Fruit fly (Drosophila melanogaster) whole organism, embryonic: ENCODE measurements around the gene CG14227.
A peak's percentile ranks its signal among the peaks of the same experiment; 100 is the strongest.

Source experiments
- B-H2 ChIP-seq: fragments of 200-800 bp; sonication (Bioruptor generic); optimal IDR thresholded peaks from 2 replicates; lab custom pipeline; 2018; ENCODE audit warnings: missing biosample characterization, mild to moderate bottlenecking, missing genetic modification characterization
- BEAF-32 ChIP-seq: fragments of 200-800 bp; sonication (Bioruptor generic); optimal IDR thresholded peaks from 3 replicates; lab custom pipeline; 2017; ENCODE audit warnings: missing biosample characterization, missing genetic modification characterization, mild to moderate bottlenecking, moderate library complexity, missing genetic modification reagents
- Bdp1 ChIP-seq: fragments of 200-800 bp; sonication (Bioruptor generic); optimal IDR thresholded peaks from 3 replicates; lab custom pipeline; 2016; ENCODE audit warnings: missing biosample characterization, missing genetic modification characterization
- Bteb2 ChIP-seq: fragments of 200-800 bp; sonication (Bioruptor generic); optimal IDR thresholded peaks from 2 replicates; lab custom pipeline; 2016; ENCODE audit warnings: missing biosample characterization, missing genetic modification characterization
- CG10654 ChIP-seq: fragments of 200-800 bp; sonication (Bioruptor generic); optimal IDR thresholded peaks from 2 replicates; lab custom pipeline; 2016; ENCODE audit warnings: missing biosample characterization, missing genetic modification characterization
- CG11085 ChIP-seq: fragments of 200-800 bp; sonication (Bioruptor generic); IDR thresholded peaks from 2 replicates; pipeline ENCODE4 v1.3.6; 2022; ENCODE audit warnings: missing biosample characterization, missing genetic modification characterization
- CG11398 ChIP-seq: fragments of 200-800 bp; sonication (Bioruptor generic); optimal IDR thresholded peaks from 2 replicates; lab custom pipeline; 2016; ENCODE audit warnings: missing biosample characterization, missing genetic modification characterization
- CG12942 ChIP-seq: fragments of 200-800 bp; sonication (Bioruptor generic); optimal IDR thresholded peaks from 3 replicates; lab custom pipeline; 2016; ENCODE audit warnings: missing biosample characterization, missing genetic modification characterization
- CG13894 ChIP-seq: fragments of 200-800 bp; sonication (Bioruptor generic); optimal IDR thresholded peaks from 3 replicates; lab custom pipeline; 2018; ENCODE audit warnings: missing biosample characterization, mild to moderate bottlenecking, missing genetic modification characterization, moderate library complexity
- CG14667 ChIP-seq: fragments of 200-800 bp; sonication (Bioruptor generic); IDR thresholded peaks from 2 replicates; pipeline ENCODE4 v1.3.6; 2022; ENCODE audit warnings: missing biosample characterization, missing genetic modification characterization
- CG15696 ChIP-seq: fragments of 200-800 bp; sonication (Bioruptor generic); optimal IDR thresholded peaks from 2 replicates; lab custom pipeline; 2019; ENCODE audit warnings: missing biosample characterization, mild to moderate bottlenecking, missing genetic modification characterization, moderate library complexity
- CG16863 ChIP-seq: fragments of 200-800 bp; sonication (Bioruptor generic); optimal IDR thresholded peaks from 3 replicates; lab custom pipeline; 2016; ENCODE audit warnings: missing biosample characterization, missing genetic modification characterization
- CG31441 ChIP-seq: fragments of 200-800 bp; sonication (Bioruptor generic); IDR thresholded peaks from 2 replicates; pipeline ENCODE4 v1.3.6; 2022; ENCODE audit warnings: missing biosample characterization, missing genetic modification characterization
- CG3407 ChIP-seq: fragments of 200-800 bp; sonication (Bioruptor generic); optimal IDR thresholded peaks from 2 replicates; lab custom pipeline; 2018; ENCODE audit warnings: missing biosample characterization, mild to moderate bottlenecking, missing genetic modification characterization
- CG7745 ChIP-seq: fragments of 200-800 bp; sonication (Bioruptor generic); optimal IDR thresholded peaks from 2 replicates; lab custom pipeline; 2018; ENCODE audit warnings: missing biosample characterization, mild to moderate bottlenecking, missing genetic modification characterization, moderate library complexity
- CG9727 ChIP-seq: fragments of 200-800 bp; sonication (Bioruptor generic); optimal IDR thresholded peaks from 3 replicates; lab custom pipeline; 2017; ENCODE audit warnings: missing biosample characterization, mild to moderate bottlenecking, missing genetic modification characterization
- CkIIα-i1 ChIP-seq: fragments of 200-800 bp; sonication (Bioruptor generic); IDR thresholded peaks from 2 replicates; pipeline ENCODE4 v1.3.6; 2022; ENCODE audit warnings: missing biosample characterization, missing genetic modification characterization
- D ChIP-seq, 2 experiments: fragments of 200-800 bp in 1 of 2; fragments of >200 bp in 1 of 2; sonication (Bioruptor generic) in 1 of 2; optimal IDR thresholded peaks; 2 replicates in 1 of 2; 3 replicates in 1 of 2; lab custom pipeline; 2017; ENCODE audit warnings: mild to moderate bottlenecking in 1 of 2, missing biosample characterization in 1 of 2, missing genetic modification characterization in 1 of 2, missing genetic modification reagents in 1 of 2
- D19A ChIP-seq: fragments of 200-800 bp; optimal IDR thresholded peaks from 3 replicates; lab custom pipeline; 2019; ENCODE audit warnings: missing biosample characterization, mild to moderate bottlenecking, missing genetic modification characterization, moderate library complexity
- Deaf1 ChIP-seq: fragments of 200-800 bp; optimal IDR thresholded peaks from 3 replicates; lab custom pipeline; 2019; ENCODE audit warnings: missing biosample characterization, mild to moderate bottlenecking, missing genetic modification characterization, moderate library complexity
- Dip3 ChIP-seq: fragments of 200-800 bp; sonication (Bioruptor generic); optimal IDR thresholded peaks from 3 replicates; lab custom pipeline; 2016; ENCODE audit warnings: missing biosample characterization, missing genetic modification characterization
- Doc2 ChIP-seq: fragments of 200-800 bp; sonication (Bioruptor generic); IDR thresholded peaks from 2 replicates; pipeline ENCODE4 v1.3.6; 2022; ENCODE audit warnings: missing biosample characterization, missing genetic modification characterization
- Ets97D ChIP-seq: fragments of 200-800 bp; sonication (Bioruptor generic); optimal IDR thresholded peaks from 3 replicates; lab custom pipeline; 2016; ENCODE audit warnings: missing biosample characterization, missing genetic modification characterization
- Hand ChIP-seq: fragments of 200-800 bp; sonication (Bioruptor generic); optimal IDR thresholded peaks from 2 replicates; lab custom pipeline; 2017; ENCODE audit warnings: mild to moderate bottlenecking, missing biosample characterization, missing genetic modification reagents, missing genetic modification characterization
- HmgZ ChIP-seq: fragments of 200-800 bp; sonication (Bioruptor generic); optimal IDR thresholded peaks from 2 replicates; lab custom pipeline; 2018; ENCODE audit warnings: missing biosample characterization, mild to moderate bottlenecking, missing genetic modification characterization
- Hr3 ChIP-seq: fragments of 200-800 bp; sonication (Bioruptor generic); optimal IDR thresholded peaks from 3 replicates; lab custom pipeline; 2016; ENCODE audit warnings: missing biosample characterization, missing genetic modification characterization
- Lpt ChIP-seq: fragments of >200 bp; optimal IDR thresholded peaks from 2 replicates; lab custom pipeline; 2018; ENCODE audit warnings: missing biosample characterization, missing genetic modification characterization
- NFAT ChIP-seq: fragments of 200-800 bp; sonication (Bioruptor generic); IDR thresholded peaks from 2 replicates; pipeline ENCODE4 v1.3.6; 2022; ENCODE audit warnings: missing biosample characterization, missing genetic modification characterization
- Opbp ChIP-seq: fragments of 200-800 bp; sonication (Bioruptor generic); IDR thresholded peaks from 3 replicates; pipeline ENCODE4 v1.3.6; 2022; ENCODE audit warnings: missing biosample characterization, missing genetic modification characterization; ENCODE audit not compliant: partially characterized antibody
- Poxn ChIP-seq: fragments of 200-800 bp; sonication (Bioruptor generic); IDR thresholded peaks from 2 replicates; pipeline ENCODE4 v1.3.6; 2022; ENCODE audit warnings: missing biosample characterization, missing genetic modification characterization
- Six4 ChIP-seq: fragments of 200-800 bp; sonication (Bioruptor generic); optimal IDR thresholded peaks from 2 replicates; lab custom pipeline; 2016; ENCODE audit warnings: missing biosample characterization, missing genetic modification characterization
- Sry-β ChIP-seq: fragments of 200-800 bp; sonication (Bioruptor generic); optimal IDR thresholded peaks from 2 replicates; lab custom pipeline; 2018; ENCODE audit warnings: missing biosample characterization, mild to moderate bottlenecking, missing genetic modification characterization, moderate library complexity
- Usf ChIP-seq: fragments of 200-800 bp; sonication (Bioruptor generic); optimal IDR thresholded peaks from 2 replicates; lab custom pipeline; 2017; ENCODE audit warnings: missing genotype, missing biosample characterization, missing genetic modification characterization
- Vsx1 ChIP-seq: fragments of 200-800 bp; sonication (Bioruptor generic); optimal IDR thresholded peaks from 2 replicates; lab custom pipeline; 2017; ENCODE audit warnings: missing biosample characterization, mild to moderate bottlenecking, missing genetic modification characterization, missing genetic modification reagents
- abd-A ChIP-seq: fragments of 200-800 bp; sonication (Bioruptor generic); optimal IDR thresholded peaks from 3 replicates; lab custom pipeline; 2019; ENCODE audit warnings: missing biosample characterization, mild to moderate bottlenecking, missing genetic modification characterization, moderate library complexity
- bsh ChIP-seq, 2 experiments: fragments of 200-800 bp; sonication (Bioruptor generic); optimal IDR thresholded peaks; 2 replicates each; lab custom pipeline; 2017 to 2018; ENCODE audit warnings: mild to moderate bottlenecking in 2 of 2, missing biosample characterization in 2 of 2, missing genetic modification characterization in 2 of 2, moderate library complexity in 1 of 2
- corto ChIP-seq: fragments of 200-800 bp; sonication (Bioruptor generic); optimal IDR thresholded peaks from 2 replicates; lab custom pipeline; 2016; ENCODE audit warnings: missing biosample characterization, mild to moderate bottlenecking, missing genetic modification characterization, moderate library complexity
- crol ChIP-seq: fragments of 200-800 bp; sonication (Bioruptor generic); IDR thresholded peaks from 2 replicates; pipeline ENCODE4 v1.3.6; 2022; ENCODE audit warnings: missing biosample characterization, missing genetic modification characterization
- dmrt99B ChIP-seq: fragments of 200-800 bp; sonication (Bioruptor generic); optimal IDR thresholded peaks from 2 replicates; lab custom pipeline; 2018; ENCODE audit warnings: missing biosample characterization, mild to moderate bottlenecking, missing genetic modification characterization, moderate library complexity
- fd102C ChIP-seq: fragments of 200-800 bp; sonication (Bioruptor generic); optimal IDR thresholded peaks from 2 replicates; lab custom pipeline; 2018; ENCODE audit warnings: missing biosample characterization, mild to moderate bottlenecking, missing genetic modification characterization, moderate library complexity
- fru ChIP-seq: fragments of >200 bp; optimal IDR thresholded peaks from 2 replicates; lab custom pipeline; 2017
- grn ChIP-seq: fragments of 200-800 bp; sonication (Bioruptor generic); optimal IDR thresholded peaks from 3 replicates; lab custom pipeline; 2017; ENCODE audit warnings: missing biosample characterization, missing genetic modification characterization
- h ChIP-seq: fragments of >200 bp; optimal IDR thresholded peaks from 2 replicates; lab custom pipeline; 2017
- mirr ChIP-seq: fragments of 200-800 bp; sonication (Bioruptor generic); optimal IDR thresholded peaks from 3 replicates; lab custom pipeline; 2018; ENCODE audit warnings: missing biosample characterization, mild to moderate bottlenecking, missing genetic modification characterization
- pros ChIP-seq: fragments of 200-800 bp; sonication (Bioruptor generic); optimal IDR thresholded peaks from 3 replicates; lab custom pipeline; 2019; ENCODE audit warnings: missing biosample characterization, mild to moderate bottlenecking, missing genetic modification characterization, moderate library complexity
- psq ChIP-seq: fragments of 200-800 bp; sonication (Bioruptor generic); optimal IDR thresholded peaks from 2 replicates; lab custom pipeline; 2017; ENCODE audit warnings: missing biosample characterization, missing genetic modification characterization
- slbo ChIP-seq: fragments of 200-800 bp; sonication (Bioruptor generic); IDR thresholded peaks from 2 replicates; pipeline ENCODE4 v1.3.6; 2022; ENCODE audit warnings: missing biosample characterization, missing genetic modification characterization
- slou ChIP-seq: fragments of 200-800 bp; sonication (Bioruptor generic); optimal IDR thresholded peaks from 3 replicates; lab custom pipeline; 2016; ENCODE audit warnings: missing biosample characterization, missing genetic modification characterization
- sob ChIP-seq: fragments of 200-800 bp; sonication (Bioruptor generic); IDR thresholded peaks from 2 replicates; pipeline ENCODE4 v1.3.6; 2022; ENCODE audit warnings: missing biosample characterization, missing genetic modification characterization
- trh ChIP-seq: fragments of 200-800 bp; sonication (Bioruptor generic); optimal IDR thresholded peaks from 2 replicates; lab custom pipeline; 2016; ENCODE audit warnings: missing biosample characterization, missing genetic modification characterization
- wor ChIP-seq: fragments of 200-800 bp; sonication (Bioruptor generic); IDR thresholded peaks from 2 replicates; pipeline ENCODE4 v1.3.6; 2022; ENCODE audit warnings: missing biosample characterization, missing genetic modification characterization

The CG14227 gene

DNA sequence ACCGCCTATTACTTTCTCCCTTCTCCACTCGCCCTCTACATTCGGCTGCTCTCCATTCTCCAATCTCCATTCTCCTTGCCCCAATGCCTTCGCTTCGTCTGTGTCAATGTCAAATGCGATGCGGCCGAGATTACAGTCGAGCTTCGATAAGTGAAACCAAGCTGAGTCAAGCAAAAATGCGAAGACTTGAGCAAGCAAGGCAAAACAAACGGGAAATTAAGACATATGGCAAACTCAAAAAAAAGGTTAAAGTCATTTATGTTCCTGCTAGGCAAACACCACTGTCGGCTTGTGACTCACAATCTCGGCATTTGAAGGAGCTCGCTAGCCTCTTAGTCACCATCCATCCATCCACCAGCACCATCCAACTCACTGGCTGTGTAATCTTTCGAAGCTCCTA, 20.3 kb downstream of the CG14227 start (continued):
- TF ChIP-seq abd-A (tag; lab: Kevin White, UChicago) (no peak), psq (GFP tag; lab: Kevin White, UChicago) (peak; percentile 80), fru (lab: Kevin White, UChicago) (no peak), NFAT (GFP tag; lab: Robert Waterston, UW) (peak; percentile 93), CG7745 (tag; lab: Kevin White, UChicago) (peak; percentile 15), dmrt99B (peak; percentile 93), Lpt (GFP tag; lab: Kevin White, UChicago) (no peak), Hand (GFP tag; lab: Kevin White, UChicago) (peak; percentile 88), sob (GFP tag; lab: Robert Waterston, UW) (peak; percentile 95), Dip3 (GFP tag; lab: Kevin White, UChicago) (peak; percentile 98), CG3407 (GFP tag; lab: Kevin White, UChicago) (peak; percentile 95), corto (GFP tag; lab: Kevin White, UChicago) (peak; percentile 98), CG12942 (GFP tag; lab: Kevin White, UChicago) (peak; percentile 97), Doc2 (GFP tag; lab: Robert Waterston, UW) (peak; percentile 56; the same call in 1 of the 2 replicates), Usf (GFP tag; lab: Kevin White, UChicago) (peak; percentile 97), CG31441 (peak; percentile 91), Hr3 (peak; percentile 95), CkIIα-i1 (GFP tag; lab: Robert Waterston, UW) (peak; percentile 32; the same call in 1 of the 2 replicates), slou (GFP tag; lab: Kevin White, UChicago) (peak; percentile 90), CG10654 (GFP tag; lab: Kevin White, UChicago) (peak; percentile 88), Six4 (GFP tag; lab: Kevin White, UChicago) (peak; percentile 94), Ets97D (peak; percentile 89), HmgZ (tag; lab: Kevin White, UChicago) (peak; percentile 98), Deaf1 (tag; lab: Kevin White, UChicago) (peak; percentile 77), CG16863 (peak; percentile 98), mirr (GFP tag; lab: Kevin White, UChicago) (peak; percentile 86), CG11085 (peak; percentile 83), B-H2 (GFP tag; lab: Kevin White, UChicago) (peak; percentile 90), Vsx1 (peak; percentile 91), CG9727 (peak; percentile 95), grn (peak; percentile 87), CG15696 (tag; lab: Kevin White, UChicago) (peak; percentile 97), fd102C (GFP tag; lab: Kevin White, UChicago) (peak; percentile 70), CG11398 (GFP tag; lab: Kevin White, UChicago) (peak; percentile 97), Sry-β (GFP tag; lab: Kevin White, UChicago) (peak; percentile 54), Bteb2 (GFP tag; lab: Kevin White, UChicago) (peak; percentile 95), Poxn (peak; percentile 85), D (optimal IDR thresholded peaks at IDR 0.05; lab: Kevin White, UChicago) (no peak), D (GFP tag; optimal IDR thresholded peaks at IDR 0.05; lab: Kevin White, UChicago) (peak; percentile 90), h (lab: Kevin White, UChicago) (no peak), BEAF-32 (GFP tag; lab: Kevin White, UChicago) (peak; percentile 18), Opbp (GFP tag; lab: Robert Waterston, UW) (no peak), slbo (GFP tag; lab: Robert Waterston, UW) (peak; percentile 98), pros (peak; percentile 99), D19A (tag; lab: Kevin White, UChicago) (peak; percentile 84), bsh (GFP tag; optimal IDR thresholded peaks at IDR 0.05; lab: Kevin White, UChicago) (peak; percentile 97 to 98), CG14667 (GFP tag; lab: Robert Waterston, UW) (peak; percentile 90), Bdp1 (GFP tag; lab: Kevin White, UChicago) (peak; percentile 92), wor (GFP tag; lab: Robert Waterston, UW) (peak; percentile 89), trh (GFP tag; lab: Kevin White, UChicago) (peak; percentile 93), CG13894 (no peak), crol (GFP tag; lab: Robert Waterston, UW) (peak; percentile 72)
